Worm (Caenorhabditis elegans): ENCODE data around the gene C25H3.17.

DNA sequence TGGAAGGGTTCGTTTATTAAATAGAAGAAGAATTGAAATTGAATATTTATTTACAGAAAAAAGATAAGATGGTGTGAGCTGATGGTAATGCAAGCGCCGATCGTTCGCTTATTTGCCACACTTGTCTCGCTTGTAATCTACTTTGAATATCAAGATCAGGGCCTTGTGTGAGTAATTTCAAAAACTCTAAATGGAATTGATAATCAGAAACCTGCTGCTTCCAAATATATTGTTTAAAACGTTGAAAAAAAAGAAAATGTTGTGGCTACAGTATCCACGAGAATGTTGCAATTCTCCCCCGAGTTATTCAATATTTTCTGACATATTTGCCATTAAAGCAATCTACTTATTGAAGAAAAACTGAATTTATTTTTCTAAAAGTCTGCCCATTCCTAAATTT, 41.4 kb upstream of the C25H3.17 start:
- TF ChIP-seq aly-2 (tag; optimal IDR thresholded peaks at IDR 0.05) (no peak), hmg-11 (tag; optimal IDR thresholded peaks at IDR 0.05) (no peak), snpc-4 (tag; optimal IDR thresholded peaks at IDR 0.05) (no peak)
